Worm (Caenorhabditis elegans) whole organism, L3 larva: ENCODE measurements around the gene clec-223.

Experiments
- elt-2 ChIP-seq: sonication (generic microtip); optimal IDR thresholded peaks from 2 replicates; lab custom pipeline; 2016; ENCODE audit warnings: missing genetic modification reagents, mild to moderate bottlenecking, missing genetic modification characterization, missing compliant biosample characterization
- elt-3 ChIP-seq, 3 experiments: fragments of 150-350 bp in 1 of 3; sonication (generic microtip) in 2 of 3; optimal IDR thresholded peaks; 2 replicates in 2 of 3; 4 replicates in 1 of 3; lab custom pipeline; 2014 to 2017; ENCODE audit warnings: missing biosample characterization in 3 of 3, missing genetic modification characterization in 3 of 3
- lin-15B ChIP-seq: fragments of 150-350 bp; optimal IDR thresholded peaks from 2 replicates; lab custom pipeline; 2014; ENCODE audit warnings: missing biosample characterization, missing genetic modification characterization
- mdl-1 ChIP-seq: fragments of 150-350 bp; optimal IDR thresholded peaks from 2 replicates; lab custom pipeline; 2014; ENCODE audit warnings: missing biosample characterization, missing genetic modification characterization
- nhr-11 ChIP-seq: fragments of 150-350 bp; optimal IDR thresholded peaks from 2 replicates; lab custom pipeline; 2014; ENCODE audit warnings: missing biosample characterization, missing genetic modification characterization
- nhr-237 ChIP-seq: fragments of 150-350 bp; optimal IDR thresholded peaks from 2 replicates; lab custom pipeline; 2014; ENCODE audit warnings: missing biosample characterization, missing genetic modification characterization
- nhr-25 ChIP-seq: sonication (generic microtip); optimal IDR thresholded peaks from 2 replicates; lab custom pipeline; 2017; ENCODE audit warnings: missing biosample characterization, missing genetic modification characterization
- nhr-28 ChIP-seq: fragments of 150-350 bp; optimal IDR thresholded peaks from 2 replicates; lab custom pipeline; 2014; ENCODE audit warnings: missing biosample characterization, missing genetic modification characterization
- snpc-4 ChIP-seq: fragments of 150-350 bp; optimal IDR thresholded peaks from 2 replicates; lab custom pipeline; 2014; ENCODE audit warnings: missing biosample characterization, missing genetic modification characterization
- ztf-11 ChIP-seq: fragments of 150-350 bp; optimal IDR thresholded peaks from 2 replicates; lab custom pipeline; 2014; ENCODE audit warnings: missing biosample characterization, missing genetic modification characterization
- ztf-4 ChIP-seq: fragments of 150-350 bp; optimal IDR thresholded peaks from 2 replicates; lab custom pipeline; 2014; ENCODE audit warnings: missing biosample characterization, missing genetic modification characterization

DNA sequence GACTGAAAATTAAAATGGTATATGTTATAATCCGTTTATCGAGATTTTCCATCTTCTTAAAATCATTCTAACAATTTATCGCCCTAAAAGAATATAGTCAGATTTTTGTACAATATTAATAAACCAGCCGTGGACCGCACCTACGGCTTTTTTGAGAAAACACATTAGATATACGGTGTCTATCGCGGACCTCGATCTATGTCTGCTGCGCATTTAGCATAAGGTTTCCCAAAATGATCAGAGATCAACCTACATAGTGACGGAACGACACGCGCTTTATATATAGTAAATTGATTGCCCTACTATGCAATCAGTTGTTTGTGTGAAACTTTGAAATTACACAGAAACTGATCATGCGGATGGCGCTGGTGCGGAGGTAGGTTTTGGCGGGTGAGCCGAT lies 19.7 kb downstream of the clec-223 start:
- TF ChIP-seq elt-2 (tag; lab: Kevin White, UChicago) (no peak), nhr-28 (no peak), nhr-237 (tag; lab: Kevin White, UChicago) (no peak), lin-15B (no peak), elt-3 (tag; optimal IDR thresholded peaks at IDR 0.05; lab: Kevin White, UChicago) (no peak), mdl-1 (tag; lab: Kevin White, UChicago) (no peak), ztf-4 (no peak), snpc-4 (no peak), nhr-25 (tag; lab: Kevin White, UChicago) (no peak), ztf-11 (tag; lab: Kevin White, UChicago) (no peak), nhr-11 (tag; lab: Kevin White, UChicago) (no peak)
